Worm (Caenorhabditis elegans) whole organism, midembryonic: Measurements from ENCODE around the gene col-187.

Experiments
- cog-1 ChIP-seq: sonication (generic microtip); optimal IDR thresholded peaks from 2 replicates; lab custom pipeline; 2016; ENCODE audit warnings: missing genetic modification characterization, missing compliant biosample characterization
- flt-1 ChIP-seq: fragments of 200-800 bp; sonication (Bioruptor generic); IDR thresholded peaks from 2 replicates; pipeline ENCODE4 v1.3.6; 2022; ENCODE audit warnings: missing genetic modification characterization, missing compliant biosample characterization
- klf-2 ChIP-seq: fragments of 200-800 bp; sonication (Bioruptor generic); conservative IDR thresholded peaks from 2 replicates; pipeline ENCODE4 v1.3.6; 2022; ENCODE audit warnings: missing genetic modification reagents, missing genetic modification characterization, missing compliant biosample characterization
- med-1 ChIP-seq: sonication (generic microtip); optimal IDR thresholded peaks from 2 replicates; lab custom pipeline; 2017; ENCODE audit warnings: missing genetic modification characterization, mild to moderate bottlenecking, missing compliant biosample characterization, antibody characterized with exemption, missing genetic modification reagents; ENCODE audit not compliant: insufficient read depth
- ref-1 ChIP-seq: fragments of 200-800 bp; sonication (Bioruptor generic); conservative IDR thresholded peaks from 2 replicates; pipeline ENCODE4 v1.3.6; 2022; ENCODE audit warnings: missing genetic modification reagents, missing genetic modification characterization, missing compliant biosample characterization
- tab-1 ChIP-seq: fragments of 200-800 bp; sonication (Bioruptor generic); IDR thresholded peaks from 2 replicates; pipeline ENCODE4 v1.3.6; 2022; ENCODE audit warnings: missing genetic modification characterization, missing compliant biosample characterization
- ztf-23 ChIP-seq: fragments of 200-800 bp; sonication (Bioruptor generic); IDR thresholded peaks from 2 replicates; pipeline ENCODE4 v1.3.6; 2022; ENCODE audit warnings: missing genetic modification reagents, missing genetic modification characterization, missing compliant biosample characterization
- ztf-29 ChIP-seq: fragments of 200-800 bp; sonication (Bioruptor generic); IDR thresholded peaks from 2 replicates; pipeline ENCODE4 v1.3.6; 2022; ENCODE audit warnings: missing genetic modification reagents, missing genetic modification characterization, missing compliant biosample characterization

DNA sequence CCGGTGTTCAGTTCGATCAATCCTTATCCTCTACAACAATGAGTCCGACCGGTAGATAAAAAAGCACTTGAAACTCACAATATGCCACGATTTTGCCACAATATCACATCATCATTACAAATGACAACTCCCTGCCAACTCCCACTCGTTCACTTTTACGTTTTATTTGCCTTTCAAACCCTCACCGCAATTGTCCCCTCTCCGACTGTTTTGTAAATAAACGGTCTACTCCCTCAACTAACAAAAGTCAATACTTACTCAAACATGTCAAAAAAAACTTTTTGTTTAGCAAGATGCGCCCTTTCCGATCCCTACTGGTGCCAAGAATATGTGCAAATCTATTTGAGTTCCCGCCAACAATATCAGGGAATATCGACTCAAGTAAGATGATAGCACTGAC is 12.4 kb downstream of the col-187 start, which contains the start of gene C30F2.2:
- TF ChIP-seq flt-1 (GFP tag; lab: Robert Waterston, UW) (no peak), ref-1 (GFP tag; lab: Robert Waterston, UW) (no peak), med-1 (no peak), tab-1 (GFP tag; lab: Robert Waterston, UW) (no peak), klf-2 (GFP tag; lab: Robert Waterston, UW) (no peak), ztf-29 (no peak), ztf-23 (GFP tag; lab: Robert Waterston, UW) (no peak), cog-1 (tag; lab: Kevin White, UChicago) (no peak)
